Worm (Caenorhabditis elegans) whole organism, late embryonic: ENCODE measurements around the gene B0303.4.

ENCODE experiments used
- C08G9.2 ChIP-seq: sonication (generic microtip); optimal IDR thresholded peaks from 2 replicates; lab custom pipeline; 2016; ENCODE audit warnings: mild to moderate bottlenecking, missing genetic modification characterization, moderate library complexity, missing compliant biosample characterization
- F13H6.1 ChIP-seq: sonication (generic microtip); optimal IDR thresholded peaks from 2 replicates; lab custom pipeline; 2016; ENCODE audit warnings: missing genetic modification characterization, missing compliant biosample characterization
- K02D7.2 ChIP-seq: sonication (generic microtip); optimal IDR thresholded peaks from 2 replicates; lab custom pipeline; 2017; ENCODE audit warnings: mild to moderate bottlenecking, missing genetic modification characterization, missing compliant biosample characterization
- Y22D7AL.16 ChIP-seq: sonication (generic microtip); optimal IDR thresholded peaks from 2 replicates; lab custom pipeline; 2016; ENCODE audit warnings: missing genetic modification characterization, missing compliant biosample characterization
- ahr-1 ChIP-seq: sonication (generic microtip); optimal IDR thresholded peaks from 2 replicates; lab custom pipeline; 2016; ENCODE audit warnings: missing genetic modification characterization, missing compliant biosample characterization
- ama-1 ChIP-seq: fragments of 150-350 bp; optimal IDR thresholded peaks from 2 replicates; lab custom pipeline; 2014
- ceh-14 ChIP-seq: sonication (generic microtip); optimal IDR thresholded peaks from 2 replicates; lab custom pipeline; 2016; ENCODE audit warnings: missing genotype, missing genetic modification characterization, missing compliant biosample characterization
- ceh-18 ChIP-seq: sonication (generic microtip); optimal IDR thresholded peaks from 2 replicates; lab custom pipeline; 2016; ENCODE audit warnings: missing genetic modification characterization, missing compliant biosample characterization
- ceh-2 ChIP-seq: sonication (generic microtip); optimal IDR thresholded peaks from 2 replicates; lab custom pipeline; 2016; ENCODE audit warnings: missing genotype, missing genetic modification characterization, missing compliant biosample characterization
- ceh-24 ChIP-seq: sonication (generic microtip); optimal IDR thresholded peaks from 2 replicates; lab custom pipeline; 2016; ENCODE audit warnings: mild to moderate bottlenecking, missing genetic modification characterization, missing compliant biosample characterization
- ceh-30 ChIP-seq: fragments of 150-350 bp; optimal IDR thresholded peaks from 2 replicates; lab custom pipeline; 2014; ENCODE audit warnings: missing biosample characterization, missing genetic modification characterization
- ceh-31 ChIP-seq: sonication (generic microtip); optimal IDR thresholded peaks from 2 replicates; lab custom pipeline; 2016; ENCODE audit warnings: missing genetic modification characterization, missing compliant biosample characterization
- ceh-45 ChIP-seq: fragments of 200-800 bp; sonication (Bioruptor generic); IDR thresholded peaks from 2 replicates; pipeline ENCODE4 v1.3.6; 2022; ENCODE audit warnings: missing genetic modification reagents, missing genetic modification characterization, missing compliant biosample characterization
- ceh-48 ChIP-seq: sonication (generic microtip); optimal IDR thresholded peaks from 2 replicates; lab custom pipeline; 2016; ENCODE audit warnings: missing genetic modification characterization, inconsistent platforms, missing compliant biosample characterization
- che-1 ChIP-seq: sonication (generic microtip); optimal IDR thresholded peaks from 2 replicates; lab custom pipeline; 2016; ENCODE audit warnings: mild to moderate bottlenecking, missing genetic modification characterization, missing compliant biosample characterization
- dmd-4 ChIP-seq: sonication (generic microtip); optimal IDR thresholded peaks from 2 replicates; lab custom pipeline; 2016; ENCODE audit warnings: borderline replicate concordance, missing genetic modification characterization, missing compliant biosample characterization
- ets-4 ChIP-seq: sonication (generic microtip); optimal IDR thresholded peaks from 2 replicates; lab custom pipeline; 2016; ENCODE audit warnings: missing genetic modification characterization, missing compliant biosample characterization
- fax-1 ChIP-seq: sonication (generic microtip); optimal IDR thresholded peaks from 2 replicates; lab custom pipeline; 2016; ENCODE audit warnings: missing genotype, missing genetic modification characterization, missing compliant biosample characterization
- hlh-13 ChIP-seq: fragments of 200-800 bp; sonication (Bioruptor generic); optimal IDR thresholded peaks from 2 replicates; lab custom pipeline; 2018; ENCODE audit warnings: mild to moderate bottlenecking, missing genetic modification characterization, missing compliant biosample characterization
- hlh-30 ChIP-seq: sonication (generic microtip); optimal IDR thresholded peaks from 2 replicates; lab custom pipeline; 2017; ENCODE audit warnings: antibody characterized with exemption, missing genetic modification characterization, missing compliant biosample characterization; ENCODE audit not compliant: insufficient read depth
- hlh-8 ChIP-seq: sonication (generic microtip); optimal IDR thresholded peaks from 2 replicates; lab custom pipeline; 2016; ENCODE audit warnings: missing genotype, missing genetic modification characterization, missing compliant biosample characterization
- lim-6 ChIP-seq: sonication (generic microtip); optimal IDR thresholded peaks from 2 replicates; lab custom pipeline; 2016; ENCODE audit warnings: missing genetic modification characterization, missing compliant biosample characterization
- lin-11 ChIP-seq: fragments of 200-800 bp; sonication (Bioruptor generic); optimal IDR thresholded peaks from 2 replicates; lab custom pipeline; 2018; ENCODE audit warnings: mild to moderate bottlenecking, missing genetic modification characterization, missing compliant biosample characterization
- mec-3 ChIP-seq: sonication (generic microtip); optimal IDR thresholded peaks from 2 replicates; lab custom pipeline; 2016; ENCODE audit warnings: borderline replicate concordance, missing genetic modification characterization, missing compliant biosample characterization
- nfya-1 ChIP-seq: sonication (generic microtip); optimal IDR thresholded peaks from 2 replicates; lab custom pipeline; 2017; ENCODE audit warnings: missing genetic modification characterization, mild to moderate bottlenecking, missing compliant biosample characterization, antibody characterized with exemption, moderate library complexity
- nhr-11 ChIP-seq: fragments of 150-350 bp; optimal IDR thresholded peaks from 2 replicates; lab custom pipeline; 2014; ENCODE audit warnings: missing biosample characterization, missing genetic modification characterization
- nhr-232 ChIP-seq: sonication (generic microtip); optimal IDR thresholded peaks from 2 replicates; lab custom pipeline; 2016; ENCODE audit warnings: missing genetic modification characterization, missing compliant biosample characterization
- pag-3 ChIP-seq: sonication (generic microtip); optimal IDR thresholded peaks from 2 replicates; lab custom pipeline; 2016; ENCODE audit warnings: missing compliant biosample characterization, missing genetic modification characterization, borderline replicate concordance
- pax-1 ChIP-seq: fragments of 150-350 bp; optimal IDR thresholded peaks from 2 replicates; lab custom pipeline; 2014; ENCODE audit warnings: missing biosample characterization, missing genetic modification characterization
- pha-2 ChIP-seq: sonication (generic microtip); optimal IDR thresholded peaks from 2 replicates; lab custom pipeline; 2017; ENCODE audit warnings: mild to moderate bottlenecking, missing genetic modification characterization, missing compliant biosample characterization
- pha-4 ChIP-seq: fragments of 150-350 bp; optimal IDR thresholded peaks from 2 replicates; lab custom pipeline; 2018; ENCODE audit warnings: missing biosample characterization, missing genetic modification reagents, missing genetic modification characterization
- pqm-1 ChIP-seq: sonication (generic microtip); optimal IDR thresholded peaks from 2 replicates; lab custom pipeline; 2016; ENCODE audit warnings: missing genetic modification characterization, missing compliant biosample characterization
- ref-2 ChIP-seq: sonication (generic microtip); optimal IDR thresholded peaks from 2 replicates; lab custom pipeline; 2016; ENCODE audit warnings: missing genetic modification characterization, missing compliant biosample characterization
- rnt-1 ChIP-seq: sonication (generic microtip); optimal IDR thresholded peaks from 2 replicates; lab custom pipeline; 2016; ENCODE audit warnings: missing genetic modification characterization, missing compliant biosample characterization
- sdc-2 ChIP-seq: sonication (generic microtip); optimal IDR thresholded peaks from 2 replicates; lab custom pipeline; 2016; ENCODE audit warnings: missing genotype, missing genetic modification characterization, missing compliant biosample characterization
- unc-42 ChIP-seq: sonication (generic microtip); optimal IDR thresholded peaks from 2 replicates; lab custom pipeline; 2016; ENCODE audit warnings: missing genotype, missing genetic modification characterization, missing compliant biosample characterization

Gene B0303.4

DNA sequence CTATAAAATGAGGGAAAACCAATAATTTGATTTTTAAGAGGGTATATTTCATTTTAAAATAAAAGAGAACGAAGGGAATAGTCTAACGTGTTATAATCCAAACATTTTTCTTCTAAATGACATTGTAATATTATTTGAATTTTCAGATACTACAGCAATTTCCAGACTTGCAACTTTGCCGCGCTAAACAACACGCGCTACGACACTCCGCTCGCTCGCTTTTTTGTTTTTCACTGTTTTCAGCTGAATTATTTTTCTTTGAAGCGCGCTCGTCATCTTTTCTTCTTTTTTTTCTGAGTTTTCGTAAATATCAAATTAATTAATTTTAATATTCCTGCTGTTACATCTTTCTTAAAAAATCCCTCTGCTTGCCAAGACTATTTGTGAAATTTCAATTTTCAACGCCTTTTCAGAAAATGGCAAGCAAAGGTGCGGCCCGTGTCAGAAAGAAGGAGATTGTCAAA, 27.6 kb downstream of the B0303.4 start, which contains the start of gene mrpl-11:
Gene mrpl-11 (plus strand): TSS at position 414 of the 464 bp plus-strand sequence.
- no peak for TF ChIP-seq nfya-1 (tag; lab: Kevin White, UChicago)
- no peak for TF ChIP-seq nhr-232 (tag; lab: Kevin White, UChicago)
- no peak for TF ChIP-seq che-1 (tag; lab: Kevin White, UChicago)
- TF ChIP-seq ref-2 (tag; lab: Kevin White, UChicago) = no peak
- no peak for TF ChIP-seq F13H6.1
- TF ChIP-seq unc-42 (tag; lab: Kevin White, UChicago) = no peak
- no peak for TF ChIP-seq ceh-14
- TF ChIP-seq K02D7.2 (tag; lab: Kevin White, UChicago) = no peak
- no peak for TF ChIP-seq ceh-2 (tag; lab: Kevin White, UChicago)
- TF ChIP-seq ceh-48 = no peak
- no peak for TF ChIP-seq ceh-31
- no peak for TF ChIP-seq dmd-4 (tag; lab: Kevin White, UChicago)
- TF ChIP-seq hlh-30 (tag; lab: Kevin White, UChicago) = no peak
- no peak for TF ChIP-seq hlh-8

DNA sequence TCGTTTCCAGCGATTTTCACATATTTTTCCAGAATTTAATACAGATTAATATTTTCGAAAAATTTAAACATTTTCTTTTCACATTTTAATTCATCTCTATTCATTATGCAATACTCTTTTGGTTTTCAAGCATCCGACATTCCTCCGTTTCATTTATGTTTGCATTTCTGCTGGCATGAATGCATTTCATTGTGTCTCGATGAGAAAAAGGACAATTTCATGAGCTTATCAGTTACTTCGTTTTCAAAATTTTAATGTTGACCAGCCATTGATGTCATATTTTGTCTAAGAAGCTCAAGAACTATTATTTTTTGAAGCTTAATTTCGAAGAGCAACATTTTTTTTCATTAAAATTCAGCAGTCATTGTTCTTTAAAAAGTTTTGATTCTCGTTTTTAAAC, 28.9 kb downstream of the B0303.4 start:
- TF ChIP-seq ceh-18 (tag; lab: Kevin White, UChicago) (no peak), pha-2 (no peak), pax-1 (tag; lab: Kevin White, UChicago) (no peak), ceh-2 (tag; lab: Kevin White, UChicago) (no peak), lin-11 (tag; lab: Kevin White, UChicago) (no peak), ahr-1 (tag; lab: Kevin White, UChicago) (no peak)
- TF ChIP-seq, all 69 proteins: peak for 0

DNA sequence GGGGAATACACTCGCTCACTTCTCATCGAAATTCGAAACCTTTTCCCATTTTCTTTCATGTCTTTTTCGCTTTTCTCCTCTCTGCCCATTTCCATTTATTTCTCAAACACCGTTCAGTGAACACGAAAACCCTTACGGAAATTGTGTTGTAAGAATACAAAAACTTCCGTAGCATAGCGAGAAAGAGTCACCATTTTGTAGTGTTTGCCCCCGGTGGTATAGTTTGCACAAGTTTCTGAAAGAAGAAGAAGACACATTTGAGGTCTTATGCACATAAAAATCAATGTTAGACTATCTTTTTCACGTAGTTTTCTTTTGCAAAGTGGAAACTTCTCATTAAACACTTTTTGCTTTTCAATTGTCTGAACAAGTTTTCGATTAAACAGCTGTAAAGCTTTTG, 29.5 kb downstream of the B0303.4 start:
- TF ChIP-seq ceh-24 (tag; lab: Kevin White, UChicago) (no peak), che-1 (tag; lab: Kevin White, UChicago) (no peak), ceh-31 (no peak), ceh-14 (no peak), ama-1 (lab: Kevin White, UChicago) (no peak), F13H6.1 (no peak), pha-4 (tag; lab: Kevin White, UChicago) (no peak), pqm-1 (tag; lab: Kevin White, UChicago) (no peak), sdc-2 (tag; lab: Kevin White, UChicago) (no peak), lim-6 (tag; lab: Kevin White, UChicago) (no peak), unc-42 (tag; lab: Kevin White, UChicago) (no peak), nhr-232 (tag; lab: Kevin White, UChicago) (no peak), dmd-4 (tag; lab: Kevin White, UChicago) (no peak), C08G9.2 (tag; lab: Kevin White, UChicago) (no peak)

ce11 chrIII:8719769-8720252, 30.2 kb downstream of the B0303.4 start, which contains the start of gene hipr-1:
TSS of gene hipr-1 (plus strand) at chrIII:8720202.
- TF ChIP-seq pag-3 (tag; lab: Kevin White, UChicago) = no peak
- TF ChIP-seq Y22D7AL.16 (tag; lab: Kevin White, UChicago) = no peak
- no peak for TF ChIP-seq ceh-45 (GFP tag; lab: Robert Waterston, UW)
- no peak for TF ChIP-seq unc-42 (tag; lab: Kevin White, UChicago)
- TF ChIP-seq rnt-1 = no peak
- no peak for TF ChIP-seq pha-2
- no peak for TF ChIP-seq ceh-31
- no peak for TF ChIP-seq ceh-30 (tag; lab: Kevin White, UChicago)
- TF ChIP-seq F13H6.1 = no peak
- TF ChIP-seq hlh-13 = no peak
- no peak for TF ChIP-seq ref-2 (tag; lab: Kevin White, UChicago)
- TF ChIP-seq fax-1 (tag; lab: Kevin White, UChicago) = no peak
- TF ChIP-seq ahr-1 (tag; lab: Kevin White, UChicago) = no peak
- no peak for TF ChIP-seq mec-3 (tag; lab: Kevin White, UChicago)
- TF ChIP-seq ets-4 (tag; lab: Kevin White, UChicago) = no peak
- no peak for TF ChIP-seq nhr-232 (tag; lab: Kevin White, UChicago)
- no peak for TF ChIP-seq ceh-14
- TF ChIP-seq nhr-11 = no peak
- no peak for TF ChIP-seq che-1 (tag; lab: Kevin White, UChicago)
- TF ChIP-seq, all 69 proteins: peak for 0
